Worm (Caenorhabditis elegans): Measurements from ENCODE around the gene abt-4.

ce11 chrV:331245-331644 is 720 bp upstream of the abt-4 start:
- no peak for TF ChIP-seq ztf-11 (tag; optimal IDR thresholded peaks at IDR 0.05)
- TF ChIP-seq snpc-4 (tag; optimal IDR thresholded peaks at IDR 0.05), result no peak
- no peak for TF ChIP-seq hlh-1 (tag; optimal IDR thresholded peaks at IDR 0.05)
